Worm (Caenorhabditis elegans): ENCODE data around the gene T07E3.2.

Gene T07E3.2

DNA sequence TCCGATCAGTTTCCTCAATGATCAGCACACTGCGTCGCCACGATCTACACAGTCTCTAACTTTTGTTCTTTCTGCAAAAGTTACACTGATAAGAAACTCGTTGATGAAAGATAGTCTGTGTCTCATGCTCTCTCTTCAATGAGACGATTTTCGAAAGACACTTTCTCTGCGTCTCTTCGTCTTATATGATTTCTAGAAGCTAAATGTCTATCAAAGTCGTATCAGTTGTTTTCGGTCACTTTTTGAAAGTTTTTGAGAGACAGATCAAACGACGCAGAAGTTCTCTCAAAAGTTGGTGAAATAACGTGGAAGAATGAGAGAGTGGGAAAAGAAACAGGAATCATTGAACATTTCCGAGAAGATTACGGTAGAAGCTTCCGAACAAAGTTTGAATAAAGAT, 11.3 kb upstream of the T07E3.2 start (continued):
- TF ChIP-seq hlh-30 (tag; optimal IDR thresholded peaks at IDR 0.05; ENCODE audit: insufficient read depth) (peak; percentile 75), nhr-41 (GFP tag; IDR thresholded peaks at IDR 0.05) (no peak), ceh-62 (tag; optimal IDR thresholded peaks at IDR 0.05) (no peak), ztf-7 (tag; optimal IDR thresholded peaks at IDR 0.05) (no peak), ZK337.2 (GFP tag; IDR thresholded peaks at IDR 0.05) (no peak), skn-1 (tag; optimal IDR thresholded peaks at IDR 0.05) (no peak), daf-19 (GFP tag; conservative IDR thresholded peaks at IDR 0.05) (no peak), ctbp-1 (GFP tag; IDR thresholded peaks at IDR 0.05) (no peak), nhr-77 (tag; optimal IDR thresholded peaks at IDR 0.05) (peak; percentile 45), mes-2 (tag; optimal IDR thresholded peaks at IDR 0.05; ENCODE audit: poor library complexity, severe bottlenecking) (peak; percentile 31), Y48G9A.11 (GFP tag; IDR thresholded peaks at IDR 0.05) (no peak), daf-8 (GFP tag; IDR thresholded peaks at IDR 0.05) (no peak), lin-1 (GFP tag; IDR thresholded peaks at IDR 0.05) (peak; percentile 67), egl-43 (GFP tag; IDR thresholded peaks at IDR 0.05) (no peak), ceh-82 (tag; optimal IDR thresholded peaks at IDR 0.05) (no peak), mdt-29 (GFP tag; IDR thresholded peaks at IDR 0.05) (no peak), ceh-32 (tag; optimal IDR thresholded peaks at IDR 0.05; ENCODE audit: poor library complexity) (no peak), nhr-10 (tag; optimal IDR thresholded peaks at IDR 0.05) (peak; percentile 74), nhr-42 (GFP tag; IDR thresholded peaks at IDR 0.05) (no peak), ama-1 (optimal IDR thresholded peaks at IDR 0.05) (peak; percentile 27), zfp-3 (GFP tag; conservative IDR thresholded peaks at IDR 0.05) (0 out of 2 replicates have a peak, but pooled peaks have one; percentile 51), zip-11 (GFP tag; IDR thresholded peaks at IDR 0.05) (no peak), lim-7 (GFP tag; IDR thresholded peaks at IDR 0.05) (0 out of 2 replicates have a peak, but pooled peaks have one; percentile 24), ceh-20 (GFP tag; IDR thresholded peaks at IDR 0.05) (0 out of 2 replicates have a peak, but pooled peaks have one; percentile 47), hmg-1.1 (GFP tag; IDR thresholded peaks at IDR 0.05) (peak; percentile 38; the same call in 1 of the 2 replicates), mdl-1 (tag; optimal IDR thresholded peaks at IDR 0.05) (peak in 1 of 2 experiments; percentile 75)

DNA sequence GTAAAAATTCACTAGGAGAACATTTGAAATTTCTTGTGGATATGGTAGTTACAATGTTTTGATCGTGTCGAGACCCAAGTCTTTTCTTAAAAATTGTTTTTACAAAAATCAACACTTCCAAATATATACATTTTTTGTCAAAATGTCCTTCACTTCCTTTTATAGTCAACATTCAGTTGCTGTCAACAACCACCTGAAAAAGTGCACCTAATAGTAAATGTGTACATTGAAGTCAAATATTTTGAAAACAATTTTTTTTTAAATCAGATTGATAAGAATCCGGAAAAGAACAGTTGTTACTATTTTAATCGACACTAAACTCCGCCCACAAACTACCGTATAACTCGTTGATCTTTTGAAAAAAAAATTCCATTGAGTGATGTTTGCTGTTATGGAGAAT, 10.8 kb upstream of the T07E3.2 start:
- TF ChIP-seq fos-1 (tag; optimal IDR thresholded peaks at IDR 0.05) (no peak), ZK337.2 (GFP tag; IDR thresholded peaks at IDR 0.05) (no peak), aha-1 (tag) (peak; percentile 55), skn-1 (tag; optimal IDR thresholded peaks at IDR 0.05) (no peak), daf-16 (GFP tag; optimal IDR thresholded peaks at IDR 0.05) (no peak), daf-16 (tag; optimal IDR thresholded peaks at IDR 0.05) (peak; percentile 93), fkh-10 (GFP tag; optimal IDR thresholded peaks at IDR 0.05) (no peak), unc-62 (GFP tag; optimal IDR thresholded peaks at IDR 0.05 in 1 of 2) (no peak), unc-62 (tag; optimal IDR thresholded peaks at IDR 0.05) (no peak), unc-130 (GFP tag; optimal IDR thresholded peaks at IDR 0.05) (no peak), egl-43 (GFP tag; IDR thresholded peaks at IDR 0.05) (no peak), set-16 (GFP tag; IDR thresholded peaks at IDR 0.05) (no peak), ceh-44 (GFP tag; IDR thresholded peaks at IDR 0.05) (no peak)

DNA sequence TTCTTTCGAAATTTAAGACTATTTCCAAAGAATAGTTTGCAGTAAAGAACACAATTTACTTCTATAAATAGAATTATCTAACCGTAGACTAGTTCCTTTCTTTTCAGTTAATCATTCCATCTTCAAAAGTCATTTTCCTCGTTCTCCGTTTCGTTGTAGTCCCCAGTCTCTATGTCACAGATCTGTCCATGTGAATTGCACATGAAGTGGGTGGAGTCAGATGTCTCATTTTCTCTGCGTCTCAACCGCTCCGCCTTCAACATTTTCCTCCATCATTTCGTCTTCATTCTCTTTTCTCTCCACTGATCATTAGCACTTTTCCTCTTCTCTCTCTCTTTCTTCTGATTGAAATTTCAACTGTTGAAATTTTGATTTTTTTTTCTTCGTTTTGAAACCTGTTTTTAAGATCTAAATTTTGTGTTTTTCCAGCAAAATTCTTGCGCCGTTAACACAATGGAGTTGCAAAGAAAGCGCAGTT, 8.9 kb upstream of the T07E3.2 start, which contains the start of gene T07E3.4:
Gene T07E3.4, plus strand, starts transcription at position 428 of the 478 bp plus-strand sequence.
- TF ChIP-seq zip-2 (tag; optimal IDR thresholded peaks at IDR 0.05) = peak; percentile 8
- TF ChIP-seq mxl-3 (GFP tag; optimal IDR thresholded peaks at IDR 0.05) = peak; percentile 34
- TF ChIP-seq hlh-30 (tag; optimal IDR thresholded peaks at IDR 0.05; ENCODE audit: insufficient read depth) = peak; percentile 91
- peak; percentile 50 to 84 for TF ChIP-seq lsy-2 (tag; optimal IDR thresholded peaks at IDR 0.05)
- peak; percentile 73 for TF ChIP-seq dve-1 (tag; optimal IDR thresholded peaks at IDR 0.05; ENCODE audit: insufficient read depth)
- TF ChIP-seq mes-2 (tag; optimal IDR thresholded peaks at IDR 0.05; ENCODE audit: poor library complexity, severe bottlenecking) = peak; percentile 66
- TF ChIP-seq fkh-10 (GFP tag; optimal IDR thresholded peaks at IDR 0.05) = no peak
- no peak for TF ChIP-seq F10B5.3 (tag; optimal IDR thresholded peaks at IDR 0.05)
- peak; percentile 32; the same call in 1 of the 2 replicates for TF ChIP-seq tra-1 (GFP tag; IDR thresholded peaks at IDR 0.05)
- peak; percentile 93 for TF ChIP-seq hlh-11 (tag; optimal IDR thresholded peaks at IDR 0.05)
- peak; percentile 94 for TF ChIP-seq dmd-6 (GFP tag; IDR thresholded peaks at IDR 0.05)
- 0 out of 2 replicates have a peak, but pooled peaks have one; percentile 39 for TF ChIP-seq php-3 (GFP tag; IDR thresholded peaks at IDR 0.05)
- TF ChIP-seq nhr-10 (tag; optimal IDR thresholded peaks at IDR 0.05) = peak; percentile 23
- TF ChIP-seq mxl-2 (GFP tag; conservative IDR thresholded peaks at IDR 0.05) = peak; percentile 99
- no peak for TF ChIP-seq snpc-1.2 (GFP tag; IDR thresholded peaks at IDR 0.05)
- TF ChIP-seq nhr-102 (tag; optimal IDR thresholded peaks at IDR 0.05) = peak; percentile 39
- TF ChIP-seq aha-1 (tag) = peak; percentile 98
- TF ChIP-seq nhr-111 (GFP tag; optimal IDR thresholded peaks at IDR 0.05) = no peak

Measured in whole organism, L4 larva.